Fruit fly (Drosophila melanogaster): Measurements from ENCODE around the gene prt.

DNA sequence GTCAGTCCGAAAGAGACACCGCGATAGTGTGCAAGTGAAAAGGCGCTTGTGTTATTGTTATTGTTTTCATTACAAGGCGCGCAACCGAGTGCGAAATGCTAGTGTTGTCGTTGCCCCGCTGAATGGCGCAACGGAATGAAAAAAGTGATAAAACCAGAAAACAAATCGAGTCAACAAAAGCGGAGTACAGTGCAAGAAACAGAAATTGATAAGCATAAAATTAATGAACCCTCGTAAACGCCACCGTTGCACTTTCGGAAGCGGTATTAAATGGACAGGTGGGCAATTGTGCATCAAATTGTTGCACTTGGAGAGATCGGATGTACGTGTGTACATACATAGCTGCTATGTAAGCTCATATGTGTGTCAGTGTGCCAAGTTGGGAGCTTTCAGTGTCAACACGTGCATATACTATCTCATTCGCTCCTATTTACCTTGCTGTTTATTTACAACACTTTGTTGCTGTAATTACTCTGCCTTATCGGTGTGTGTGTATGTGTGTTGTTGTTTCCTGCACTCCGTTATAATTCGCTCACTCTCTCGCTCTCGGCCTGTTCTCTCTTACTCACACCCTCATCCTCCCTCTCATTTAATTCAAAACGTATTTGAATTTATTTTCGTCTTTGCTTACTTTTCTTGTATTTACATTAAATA is 24.7 kb upstream of the prt start:
- TF ChIP-seq CTCF (optimal IDR thresholded peaks at IDR 0.05) (no peak), CG8478 (optimal IDR thresholded peaks at IDR 0.05) (no peak)
